Worm (Caenorhabditis elegans) whole organism, mixed stage, embryonic: ENCODE results near the gene fbxb-98.
A peak's percentile ranks its signal among the peaks of the same experiment; 100 is the strongest.

Source experiments
- M03D4.4 ChIP-seq: sonication (generic microtip); optimal IDR thresholded peaks from 2 replicates; lab custom pipeline; 2017; ENCODE audit warnings: mild to moderate bottlenecking, missing genetic modification characterization, missing compliant biosample characterization
- blmp-1 ChIP-seq: fragments of 150-350 bp; optimal IDR thresholded peaks from 2 replicates; lab custom pipeline; 2014; ENCODE audit warnings: missing biosample characterization, missing genetic modification characterization
- ceh-39 ChIP-seq: fragments of 150-350 bp; optimal IDR thresholded peaks from 2 replicates; lab custom pipeline; 2014; ENCODE audit warnings: missing biosample characterization, missing genetic modification characterization
- ceh-43 ChIP-seq: fragments of 200-800 bp; sonication (Bioruptor generic); optimal IDR thresholded peaks from 2 replicates; lab custom pipeline; 2018; ENCODE audit warnings: mild to moderate bottlenecking, missing genetic modification characterization, moderate library complexity, missing compliant biosample characterization
- ceh-83 ChIP-seq: fragments of 200-800 bp; sonication (Bioruptor generic); optimal IDR thresholded peaks from 2 replicates; lab custom pipeline; 2018; ENCODE audit warnings: mild to moderate bottlenecking, missing genetic modification characterization, missing compliant biosample characterization
- ces-1 ChIP-seq: fragments of 150-350 bp; optimal IDR thresholded peaks from 2 replicates; lab custom pipeline; 2014; ENCODE audit warnings: missing biosample characterization, missing genetic modification reagents, missing genetic modification characterization
- cnd-1 ChIP-seq: fragments of 200-800 bp; sonication (Bioruptor generic); optimal IDR thresholded peaks from 2 replicates; lab custom pipeline; 2018; ENCODE audit warnings: mild to moderate bottlenecking, missing genetic modification characterization, missing compliant biosample characterization
- drap-1 ChIP-seq: fragments of 200-800 bp; sonication (Bioruptor generic); optimal IDR thresholded peaks from 3 replicates; lab custom pipeline; 2018; ENCODE audit warnings: mild to moderate bottlenecking, missing genetic modification characterization, missing compliant biosample characterization
- elt-1 ChIP-seq: sonication (generic microtip); optimal IDR thresholded peaks from 2 replicates; lab custom pipeline; 2017; ENCODE audit warnings: missing genetic modification characterization, mild to moderate bottlenecking, missing compliant biosample characterization, antibody characterized with exemption, moderate library complexity, borderline replicate concordance; ENCODE audit not compliant: insufficient read depth
- elt-3 ChIP-seq: fragments of 150-350 bp; optimal IDR thresholded peaks from 2 replicates; lab custom pipeline; 2014; ENCODE audit warnings: missing biosample characterization, missing genetic modification characterization
- flh-1 ChIP-seq: fragments of 200-800 bp; sonication (Bioruptor generic); optimal IDR thresholded peaks from 2 replicates; lab custom pipeline; 2018; ENCODE audit warnings: mild to moderate bottlenecking, missing genetic modification characterization, moderate library complexity, missing compliant biosample characterization
- ham-2 ChIP-seq: fragments of 200-800 bp; sonication (Bioruptor generic); optimal IDR thresholded peaks from 2 replicates; lab custom pipeline; 2018; ENCODE audit warnings: mild to moderate bottlenecking, missing genetic modification characterization, missing compliant biosample characterization
- hlh-1 ChIP-seq: fragments of 150-350 bp; optimal IDR thresholded peaks from 2 replicates; lab custom pipeline; 2014; ENCODE audit warnings: missing biosample characterization, missing genetic modification reagents, missing genetic modification characterization
- lin-13 ChIP-seq: fragments of 150-350 bp; optimal IDR thresholded peaks from 2 replicates; lab custom pipeline; 2014; ENCODE audit warnings: missing biosample characterization, missing genetic modification characterization
- lin-32 ChIP-seq: fragments of 200-800 bp; sonication (Bioruptor generic); optimal IDR thresholded peaks from 2 replicates; lab custom pipeline; 2018; ENCODE audit warnings: mild to moderate bottlenecking, missing genetic modification characterization, missing compliant biosample characterization
- mep-1 ChIP-seq: fragments of 150-350 bp; optimal IDR thresholded peaks from 2 replicates; lab custom pipeline; 2017; ENCODE audit warnings: missing biosample characterization, missing genetic modification reagents, missing genetic modification characterization, inconsistent platforms
- mls-2 ChIP-seq: sonication (generic microtip); optimal IDR thresholded peaks from 2 replicates; lab custom pipeline; 2016; ENCODE audit warnings: mild to moderate bottlenecking, missing genetic modification characterization, moderate library complexity, missing compliant biosample characterization
- nhr-2 ChIP-seq: fragments of 150-350 bp; optimal IDR thresholded peaks from 2 replicates; lab custom pipeline; 2014; ENCODE audit warnings: missing biosample characterization, missing genetic modification characterization
- nhr-237 ChIP-seq: fragments of 150-350 bp; optimal IDR thresholded peaks from 2 replicates; lab custom pipeline; 2014; ENCODE audit warnings: missing biosample characterization, missing genetic modification characterization
- nhr-28 ChIP-seq: fragments of 150-350 bp; optimal IDR thresholded peaks from 2 replicates; lab custom pipeline; 2014; ENCODE audit warnings: missing biosample characterization, missing genetic modification characterization
- nhr-76 ChIP-seq: sonication (generic microtip); optimal IDR thresholded peaks from 2 replicates; lab custom pipeline; 2017; ENCODE audit warnings: missing biosample characterization, missing genetic modification characterization
- pha-4 ChIP-seq: fragments of 150-350 bp; optimal IDR thresholded peaks from 2 replicates; lab custom pipeline; 2018; ENCODE audit warnings: missing biosample characterization, missing genetic modification reagents, missing genetic modification characterization
- sem-2 ChIP-seq: fragments of 200-800 bp; sonication (Bioruptor generic); optimal IDR thresholded peaks from 2 replicates; lab custom pipeline; 2018; ENCODE audit warnings: mild to moderate bottlenecking, missing genetic modification characterization, missing compliant biosample characterization
- snpc-4 ChIP-seq: fragments of 150-350 bp; optimal IDR thresholded peaks from 2 replicates; lab custom pipeline; 2014; ENCODE audit warnings: missing biosample characterization, missing genetic modification characterization
- tbx-8 ChIP-seq: fragments of 200-800 bp; sonication (Bioruptor generic); optimal IDR thresholded peaks from 2 replicates; lab custom pipeline; 2018; ENCODE audit warnings: mild to moderate bottlenecking, missing genetic modification characterization, moderate library complexity, missing compliant biosample characterization
- unc-120 ChIP-seq: sonication (generic microtip); optimal IDR thresholded peaks from 2 replicates; lab custom pipeline; 2017; ENCODE audit warnings: missing genetic modification characterization, missing compliant biosample characterization; ENCODE audit not compliant: poor library complexity, severe bottlenecking
- unc-39 ChIP-seq: fragments of 150-350 bp; optimal IDR thresholded peaks from 2 replicates; lab custom pipeline; 2014; ENCODE audit warnings: missing biosample characterization, missing genetic modification characterization
- unc-62 ChIP-seq: fragments of 150-350 bp; optimal IDR thresholded peaks from 2 replicates; lab custom pipeline; 2014; ENCODE audit warnings: missing biosample characterization, missing genetic modification reagents, missing genetic modification characterization
- zip-8 ChIP-seq: fragments of 150-350 bp; optimal IDR thresholded peaks from 2 replicates; lab custom pipeline; 2014; ENCODE audit warnings: missing biosample characterization, missing genetic modification characterization
- ztf-11 ChIP-seq: fragments of 150-350 bp; optimal IDR thresholded peaks from 2 replicates; lab custom pipeline; 2014; ENCODE audit warnings: missing biosample characterization, missing genetic modification characterization

fbxb-98 gene

ce11 chrII:1831883-1832388, 30.5 kb upstream of the fbxb-98 start, which contains the start of gene math-39:
TSS of gene math-39 (plus strand) at chrII:1832338.
- TF ChIP-seq M03D4.4 (tag; lab: Kevin White, UChicago) = no peak
- no peak for TF ChIP-seq nhr-2 (tag; lab: Kevin White, UChicago)
- no peak for TF ChIP-seq mep-1 (tag; lab: Kevin White, UChicago)
- TF ChIP-seq blmp-1 (tag; lab: Kevin White, UChicago) = no peak
- no peak for TF ChIP-seq unc-62 (GFP tag; lab: Kevin White, UChicago)
- no peak for TF ChIP-seq unc-120 (tag; lab: Kevin White, UChicago)
- no peak for TF ChIP-seq pha-4 (tag; lab: Kevin White, UChicago)
- TF ChIP-seq hlh-1 (tag; lab: Kevin White, UChicago) = no peak
- no peak for TF ChIP-seq flh-1 (GFP tag; lab: Kevin White, UChicago)
- no peak for TF ChIP-seq drap-1 (GFP tag; lab: Kevin White, UChicago)
- no peak for TF ChIP-seq ceh-83 (GFP tag; lab: Kevin White, UChicago)
- TF ChIP-seq sem-2 (GFP tag; lab: Kevin White, UChicago) = no peak
- no peak for TF ChIP-seq nhr-76 (tag; lab: Kevin White, UChicago)
- no peak for TF ChIP-seq nhr-237 (tag; lab: Kevin White, UChicago)
- no peak for TF ChIP-seq tbx-8 (GFP tag; lab: Kevin White, UChicago)
- TF ChIP-seq lin-13 = no peak
- no peak for TF ChIP-seq ztf-11

- TF ChIP-seq nhr-76 (tag; lab: Kevin White, UChicago) (no peak), unc-39 (tag; lab: Kevin White, UChicago) (no peak), ztf-11 (no peak), nhr-28 (no peak), elt-3 (tag; lab: Kevin White, UChicago) (no peak), nhr-237 (tag; lab: Kevin White, UChicago) (no peak), ham-2 (GFP tag; lab: Kevin White, UChicago) (no peak), unc-120 (tag; lab: Kevin White, UChicago) (no peak), nhr-2 (tag; lab: Kevin White, UChicago) (no peak), M03D4.4 (tag; lab: Kevin White, UChicago) (no peak), ceh-43 (GFP tag; lab: Kevin White, UChicago) (no peak), sem-2 (GFP tag; lab: Kevin White, UChicago) (no peak)
These were observed 26.2 kb upstream of the fbxb-98 start, which contains the start of gene T08E11.1 for ce11 chrII:1836204-1836603. TSS of gene T08E11.1 (plus strand) at chrII:1836504.

- TF ChIP-seq unc-39 (tag; lab: Kevin White, UChicago) (no peak), ceh-39 (no peak), M03D4.4 (tag; lab: Kevin White, UChicago) (no peak), nhr-28 (no peak), snpc-4 (no peak), elt-1 (tag; lab: Kevin White, UChicago) (no peak), ces-1 (no peak), nhr-2 (tag; lab: Kevin White, UChicago) (no peak), unc-62 (GFP tag; lab: Kevin White, UChicago) (no peak), tbx-8 (GFP tag; lab: Kevin White, UChicago) (no peak), ham-2 (GFP tag; lab: Kevin White, UChicago) (no peak)
These were observed 19.5 kb upstream of the fbxb-98 start, which contains the start of the genes C52E2.5 and C52E2.4 for ce11 chrII:1842894-1843293. TSS of gene C52E2.5 (minus strand) at chrII:1842936. TSS of gene C52E2.4 (plus strand) at chrII:1843145.

- TF ChIP-seq M03D4.4 (tag; lab: Kevin White, UChicago) (no peak), cnd-1 (tag; lab: Kevin White, UChicago) (no peak), mep-1 (tag; lab: Kevin White, UChicago) (no peak), blmp-1 (tag; lab: Kevin White, UChicago) (no peak), flh-1 (GFP tag; lab: Kevin White, UChicago) (no peak), unc-39 (tag; lab: Kevin White, UChicago) (no peak), tbx-8 (GFP tag; lab: Kevin White, UChicago) (no peak), nhr-2 (tag; lab: Kevin White, UChicago) (no peak), ces-1 (no peak), ceh-83 (GFP tag; lab: Kevin White, UChicago) (no peak), lin-13 (no peak), ceh-43 (GFP tag; lab: Kevin White, UChicago) (no peak), sem-2 (GFP tag; lab: Kevin White, UChicago) (no peak), ztf-11 (no peak), ham-2 (GFP tag; lab: Kevin White, UChicago) (no peak)
These were observed 17.9 kb upstream of the fbxb-98 start for ce11 chrII:1844552-1844951.

- TF ChIP-seq unc-120 (tag; lab: Kevin White, UChicago) (peak; percentile 51), cnd-1 (tag; lab: Kevin White, UChicago) (no peak), ces-1 (no peak), mls-2 (tag; lab: Kevin White, UChicago) (no peak), lin-32 (GFP tag; lab: Kevin White, UChicago) (no peak), zip-8 (no peak), nhr-2 (tag; lab: Kevin White, UChicago) (no peak)
These were observed 14.3 kb upstream of the fbxb-98 start, which contains the start of gene fbxb-97 for ce11 chrII:1848109-1848508. TSS of gene fbxb-97 (minus strand) at chrII:1848161.
